Worm (Caenorhabditis elegans) whole organism, L3 larva: ENCODE results near the gene fars-3.
A peak's percentile ranks its signal among the peaks of the same experiment; 100 is the strongest.

ENCODE experiments used
- aly-2 ChIP-seq: fragments of 150-350 bp; optimal IDR thresholded peaks from 2 replicates; lab custom pipeline; 2014; ENCODE audit warnings: missing biosample characterization, missing genetic modification characterization
- ama-1 ChIP-seq: fragments of 150-350 bp; optimal IDR thresholded peaks from 2 replicates; lab custom pipeline; 2018
- ceh-28 ChIP-seq: fragments of 150-350 bp; optimal IDR thresholded peaks from 2 replicates; lab custom pipeline; 2014; ENCODE audit warnings: missing biosample characterization, missing genetic modification reagents, missing genetic modification characterization
- daf-12 ChIP-seq: fragments of 150-350 bp; optimal IDR thresholded peaks from 2 replicates; lab custom pipeline; 2014; ENCODE audit warnings: missing biosample characterization, missing genetic modification reagents, missing genetic modification characterization
- egl-27 ChIP-seq: sonication (generic microtip); optimal IDR thresholded peaks from 4 replicates; lab custom pipeline; 2017; ENCODE audit warnings: missing biosample characterization, missing genetic modification reagents, missing genetic modification characterization
- egl-5 ChIP-seq: fragments of 150-350 bp; optimal IDR thresholded peaks from 2 replicates; lab custom pipeline; 2017; ENCODE audit warnings: missing biosample characterization, missing genetic modification reagents, missing genetic modification characterization, inconsistent platforms
- elt-2 ChIP-seq: sonication (generic microtip); optimal IDR thresholded peaks from 2 replicates; lab custom pipeline; 2016; ENCODE audit warnings: missing genetic modification reagents, mild to moderate bottlenecking, missing genetic modification characterization, missing compliant biosample characterization
- elt-3 ChIP-seq, 3 experiments: fragments of 150-350 bp in 1 of 3; sonication (generic microtip) in 2 of 3; optimal IDR thresholded peaks; 2 replicates in 2 of 3; 4 replicates in 1 of 3; lab custom pipeline; 2014 to 2017; ENCODE audit warnings: missing biosample characterization in 3 of 3, missing genetic modification characterization in 3 of 3
- eor-1 ChIP-seq, 2 experiments: fragments of 150-350 bp; optimal IDR thresholded peaks; 2 replicates each; lab custom pipeline; 2014 to 2018; ENCODE audit warnings: missing biosample characterization in 2 of 2, missing genetic modification characterization in 2 of 2
- fkh-10 ChIP-seq: sonication (generic microtip); optimal IDR thresholded peaks from 2 replicates; lab custom pipeline; 2017; ENCODE audit warnings: missing biosample characterization, missing genetic modification reagents, missing genetic modification characterization
- fkh-2 ChIP-seq: fragments of 150-350 bp; optimal IDR thresholded peaks from 2 replicates; lab custom pipeline; 2014; ENCODE audit warnings: missing biosample characterization, missing genetic modification reagents, missing genetic modification characterization
- hmg-11 ChIP-seq: sonication (generic microtip); optimal IDR thresholded peaks from 2 replicates; lab custom pipeline; 2016; ENCODE audit warnings: missing genetic modification characterization, missing compliant biosample characterization
- jun-1 ChIP-seq: fragments of 150-350 bp; optimal IDR thresholded peaks from 2 replicates; lab custom pipeline; 2014; ENCODE audit warnings: missing biosample characterization, missing genetic modification reagents, missing genetic modification characterization
- lsy-12 ChIP-seq: sonication (generic microtip); optimal IDR thresholded peaks from 2 replicates; lab custom pipeline; 2016; ENCODE audit warnings: mild to moderate bottlenecking, missing genetic modification characterization, missing compliant biosample characterization
- mdl-1 ChIP-seq: fragments of 150-350 bp; optimal IDR thresholded peaks from 2 replicates; lab custom pipeline; 2014; ENCODE audit warnings: missing biosample characterization, missing genetic modification characterization
- mml-1 ChIP-seq: fragments of 150-350 bp; sonication (generic microtip); optimal IDR thresholded peaks from 3 replicates; lab custom pipeline; 2014; ENCODE audit warnings: missing biosample characterization, missing genetic modification characterization
- nfya-1 ChIP-seq: sonication (generic microtip); optimal IDR thresholded peaks from 2 replicates; lab custom pipeline; 2017; ENCODE audit warnings: missing genetic modification characterization, mild to moderate bottlenecking, missing compliant biosample characterization, antibody characterized with exemption, moderate library complexity; ENCODE audit not compliant: insufficient read depth
- nhr-11 ChIP-seq: fragments of 150-350 bp; optimal IDR thresholded peaks from 2 replicates; lab custom pipeline; 2014; ENCODE audit warnings: missing biosample characterization, missing genetic modification characterization
- nhr-12 ChIP-seq: fragments of 150-350 bp; optimal IDR thresholded peaks from 2 replicates; lab custom pipeline; 2014; ENCODE audit warnings: missing biosample characterization, missing genetic modification characterization
- nhr-23 ChIP-seq: fragments of 150-350 bp; optimal IDR thresholded peaks from 2 replicates; lab custom pipeline; 2014; ENCODE audit warnings: missing biosample characterization, missing genetic modification reagents, missing genetic modification characterization
- nhr-43 ChIP-seq: sonication (generic microtip); optimal IDR thresholded peaks from 2 replicates; lab custom pipeline; 2016; ENCODE audit warnings: mild to moderate bottlenecking, missing genetic modification characterization, missing compliant biosample characterization; ENCODE audit not compliant: poor library complexity, severe bottlenecking
- nhr-67 ChIP-seq: fragments of 150-350 bp; optimal IDR thresholded peaks from 2 replicates; lab custom pipeline; 2014; ENCODE audit warnings: missing biosample characterization, missing genetic modification characterization
- nhr-76 ChIP-seq: fragments of 150-350 bp; sonication (generic microtip); optimal IDR thresholded peaks from 5 replicates; lab custom pipeline; 2014; ENCODE audit warnings: missing biosample characterization, missing genetic modification characterization
- nhr-77 ChIP-seq: fragments of 150-350 bp; optimal IDR thresholded peaks from 2 replicates; lab custom pipeline; 2014; ENCODE audit warnings: missing biosample characterization, missing genetic modification characterization
- pha-4 ChIP-seq: fragments of 150-350 bp; optimal IDR thresholded peaks from 2 replicates; lab custom pipeline; 2014; ENCODE audit warnings: missing biosample characterization, missing genetic modification reagents, missing genetic modification characterization
- pqm-1 ChIP-seq: fragments of 150-350 bp; optimal IDR thresholded peaks from 2 replicates; lab custom pipeline; 2017; ENCODE audit warnings: missing biosample characterization, missing genetic modification characterization, inconsistent platforms
- skn-1 ChIP-seq: fragments of 150-350 bp; optimal IDR thresholded peaks from 2 replicates; lab custom pipeline; 2014; ENCODE audit warnings: missing biosample characterization, missing genetic modification characterization
- snpc-4 ChIP-seq: fragments of 150-350 bp; optimal IDR thresholded peaks from 2 replicates; lab custom pipeline; 2014; ENCODE audit warnings: missing biosample characterization, missing genetic modification characterization
- unc-39 ChIP-seq: sonication (generic microtip); optimal IDR thresholded peaks from 4 replicates; lab custom pipeline; 2017; ENCODE audit warnings: missing biosample characterization, missing genetic modification characterization
- unc-62 ChIP-seq: fragments of 150-350 bp; sonication (generic microtip); optimal IDR thresholded peaks from 4 replicates; lab custom pipeline; 2014; ENCODE audit warnings: missing biosample characterization, missing genetic modification reagents, missing genetic modification characterization
- zag-1 ChIP-seq: fragments of 150-350 bp; optimal IDR thresholded peaks from 2 replicates; lab custom pipeline; 2014; ENCODE audit warnings: missing biosample characterization, missing genetic modification characterization
- ztf-11 ChIP-seq: fragments of 150-350 bp; optimal IDR thresholded peaks from 2 replicates; lab custom pipeline; 2014; ENCODE audit warnings: missing biosample characterization, missing genetic modification characterization
- ztf-4 ChIP-seq: fragments of 150-350 bp; optimal IDR thresholded peaks from 2 replicates; lab custom pipeline; 2014; ENCODE audit warnings: missing biosample characterization, missing genetic modification characterization

The fars-3 gene

ce11 chrII:8479337-8479736, 14.7 kb downstream of the fars-3 start:
- TF ChIP-seq nhr-43 (tag; lab: Kevin White, UChicago) (peak; percentile 32), lsy-12 (tag; lab: Kevin White, UChicago) (no peak), pqm-1 (tag; lab: Kevin White, UChicago) (no peak), nhr-23 (tag; lab: Kevin White, UChicago) (no peak), nhr-76 (no peak), nhr-67 (tag; lab: Kevin White, UChicago) (no peak), mdl-1 (tag; lab: Kevin White, UChicago) (no peak), ztf-11 (tag; lab: Kevin White, UChicago) (no peak), eor-1 (tag; optimal IDR thresholded peaks at IDR 0.05; lab: Kevin White, UChicago) (no peak), pha-4 (peak; percentile 20), ama-1 (peak; percentile 83), elt-2 (peak; percentile 11), nfya-1 (tag; lab: Kevin White, UChicago) (no peak)

DNA sequence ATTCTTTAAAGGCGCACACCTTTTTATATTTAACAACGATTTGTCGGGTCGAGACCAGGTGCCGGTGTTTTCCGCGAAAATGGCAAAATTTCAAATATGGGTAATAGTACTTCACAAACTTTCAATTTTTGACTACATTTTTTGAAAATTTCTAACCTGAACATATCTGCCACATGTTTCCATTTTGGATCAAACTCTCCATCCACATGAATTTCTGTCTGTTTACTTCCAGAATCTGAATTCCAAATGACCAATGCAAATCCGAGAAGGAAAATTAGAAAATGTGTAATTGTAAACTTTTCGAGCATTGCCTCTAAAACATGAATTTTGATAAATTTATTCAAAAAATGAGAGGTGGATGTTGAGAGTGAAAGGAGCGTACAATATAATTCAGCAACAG, 15.5 kb downstream of the fars-3 start, which contains the start of gene lact-4:
Gene lact-4 (minus strand): TSS at position 313 of the 400 bp plus-strand sequence.
- TF ChIP-seq egl-5 (no peak), nhr-23 (tag; lab: Kevin White, UChicago) (no peak), nfya-1 (tag; lab: Kevin White, UChicago) (no peak), fkh-2 (no peak), unc-39 (tag; lab: Kevin White, UChicago) (no peak), pqm-1 (tag; lab: Kevin White, UChicago) (no peak), elt-3 (tag; optimal IDR thresholded peaks at IDR 0.05; lab: Kevin White, UChicago) (no peak), unc-62 (GFP tag; lab: Kevin White, UChicago) (no peak), ztf-4 (tag; lab: Kevin White, UChicago) (no peak), zag-1 (tag; lab: Kevin White, UChicago) (no peak), mml-1 (tag; lab: Kevin White, UChicago) (no peak), nhr-12 (tag; lab: Kevin White, UChicago) (no peak), snpc-4 (tag; lab: Kevin White, UChicago) (no peak), nhr-76 (no peak), jun-1 (no peak)

- peak; percentile 24 for TF ChIP-seq egl-5
- no peak for TF ChIP-seq unc-39 (tag; lab: Kevin White, UChicago)
- TF ChIP-seq hmg-11 (tag; lab: Kevin White, UChicago) = no peak
- TF ChIP-seq nhr-11 = no peak
- peak; percentile 26 for TF ChIP-seq nhr-43 (tag; lab: Kevin White, UChicago)
- no peak for TF ChIP-seq ceh-28 (tag; lab: Kevin White, UChicago)
- TF ChIP-seq egl-27 (tag; lab: Kevin White, UChicago) = no peak
- peak; percentile 3 for TF ChIP-seq pqm-1 (tag; lab: Kevin White, UChicago)
- peak; percentile 45 for TF ChIP-seq mml-1 (tag; lab: Kevin White, UChicago)
- peak; percentile 88 for TF ChIP-seq ama-1
- TF ChIP-seq lsy-12 (tag; lab: Kevin White, UChicago) = no peak
- no peak for TF ChIP-seq daf-12 (tag; lab: Kevin White, UChicago)
- peak; percentile 37 for TF ChIP-seq nfya-1 (tag; lab: Kevin White, UChicago)
- no peak for TF ChIP-seq skn-1 (tag; lab: Kevin White, UChicago)
- TF ChIP-seq elt-2 = peak; percentile 55
- TF ChIP-seq pha-4 = peak; percentile 50
- TF ChIP-seq, all 47 proteins: peak for 8
Measured at ce11 chrII:8481033-8481708, 16.5 kb downstream of the fars-3 start.

- TF ChIP-seq fkh-10 = no peak
- no peak for TF ChIP-seq eor-1 (tag; optimal IDR thresholded peaks at IDR 0.05; lab: Kevin White, UChicago)
- peak; percentile 89 for TF ChIP-seq ama-1
- no peak for TF ChIP-seq aly-2 (tag; lab: Kevin White, UChicago)
- no peak for TF ChIP-seq nhr-77
- TF ChIP-seq zag-1 (tag; lab: Kevin White, UChicago) = no peak
- no peak for TF ChIP-seq nhr-23 (tag; lab: Kevin White, UChicago)
Measured at ce11 chrII:8481731-8482253, 17.1 kb downstream of the fars-3 start, which contains the start of gene M05D6.5. Gene M05D6.5 (minus strand): TSS chrII:8482203.
